Worm (Caenorhabditis elegans): Measurements from ENCODE around the gene cdt-2.
"Not testable (repeated sequence)": the region's sequence is repeated elsewhere in the genome, so short reads cannot be mapped to it uniquely, and the experiment has no call there.

Gene cdt-2

DNA sequence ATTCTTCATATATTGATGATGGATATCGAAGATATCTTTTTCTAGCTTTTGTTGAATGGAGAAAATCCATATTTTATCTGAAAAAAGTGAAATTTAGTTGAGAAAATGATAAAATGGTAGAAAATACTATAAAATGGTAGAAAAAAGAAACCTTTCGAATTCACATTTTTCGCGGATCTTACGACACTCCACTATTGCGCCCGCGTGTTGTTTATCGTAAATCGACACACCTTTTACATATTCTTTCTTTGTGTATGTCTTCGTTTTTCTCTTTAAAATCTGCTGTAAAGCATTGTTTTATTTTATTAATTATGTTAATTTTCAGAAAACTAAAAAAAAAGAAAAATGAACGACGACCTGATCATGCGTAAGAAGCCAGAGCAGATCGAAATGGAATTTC, at the start of gene cdt-2, which contains the start of gene T01C3.2:
Gene cdt-2, minus strand, starts transcription at position 284 of the 400 bp plus-strand sequence.
Gene T01C3.2, plus strand, starts transcription at position 326 of the 400 bp plus-strand sequence.
- TF ChIP-seq unc-62 (GFP tag; optimal IDR thresholded peaks at IDR 0.05): no peak

- TF ChIP-seq unc-62 (GFP tag; optimal IDR thresholded peaks at IDR 0.05): not testable (repeated sequence)
These were observed 45.8 kb upstream of the cdt-2 start, which contains the start of gene melo-3 for ce11 chrV:15036769-15037168. melo-3 (minus strand) TSS chrV:15036869.

- TF ChIP-seq unc-62 (GFP tag; optimal IDR thresholded peaks at IDR 0.05): not testable (repeated sequence)
These were observed 40.4 kb upstream of the cdt-2 start, which contains the start of gene cng-1 for ce11 chrV:15031373-15031772. cng-1 (minus strand) TSS chrV:15031473.

- TF ChIP-seq unc-62 (GFP tag; optimal IDR thresholded peaks at IDR 0.05): no peak
These were observed 38.1 kb upstream of the cdt-2 start, which contains the start of gene F14H8.8 for ce11 chrV:15028896-15029519. F14H8.8 (plus strand) TSS chrV:15029469.

- no peak for TF ChIP-seq unc-62 (GFP tag; optimal IDR thresholded peaks at IDR 0.05)
These were observed 32.6 kb upstream of the cdt-2 start, which contains the start of gene F14H8.4 for ce11 chrV:15023544-15023943. F14H8.4 (plus strand) TSS chrV:15023844.

DNA sequence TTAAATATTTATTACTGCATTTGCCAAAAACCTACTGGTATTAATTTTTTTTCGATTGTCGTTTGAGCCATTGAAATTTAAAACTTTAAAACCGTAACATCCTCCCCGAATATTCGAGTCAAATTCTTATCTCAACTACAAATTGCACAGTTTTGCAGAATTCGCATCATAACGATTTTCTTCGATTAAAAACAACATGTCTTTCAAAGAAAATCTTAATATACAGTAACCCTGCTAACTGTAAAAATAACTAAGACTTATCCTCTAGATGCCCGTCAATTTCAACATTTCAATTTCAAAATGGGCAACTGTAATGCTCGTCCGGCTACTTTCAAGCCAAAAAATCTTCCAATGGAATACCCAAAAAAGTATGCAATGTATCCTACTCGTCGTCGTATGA, 29.8 kb upstream of the cdt-2 start, which contains the start of gene F14H8.5:
Gene F14H8.5, plus strand, starts transcription at position 301 of the 400 bp plus-strand sequence.
- no peak for TF ChIP-seq unc-62 (GFP tag; optimal IDR thresholded peaks at IDR 0.05)

DNA sequence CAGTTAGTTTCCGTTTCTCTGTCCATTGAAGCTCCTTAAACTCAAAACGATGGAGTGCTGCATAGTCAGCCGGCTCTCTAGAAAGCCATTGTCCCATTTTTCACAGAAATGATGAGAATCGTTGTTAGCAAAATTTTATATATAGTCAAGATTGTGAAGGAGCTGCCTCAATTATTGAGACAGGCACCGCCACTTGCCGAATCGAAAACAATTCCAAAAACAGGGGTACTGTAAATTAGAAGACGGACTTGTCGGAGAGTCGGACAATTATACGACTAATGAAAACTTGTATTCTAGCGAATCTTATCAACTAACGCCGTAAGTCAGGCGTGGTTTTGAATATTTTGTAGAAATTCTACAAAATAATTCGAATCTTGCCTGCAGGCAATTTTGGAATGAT, 29.3 kb upstream of the cdt-2 start, which contains the start of gene F14H8.2:
Gene F14H8.2, minus strand, starts transcription at position 101 of the 400 bp plus-strand sequence.
- no peak for TF ChIP-seq unc-62 (GFP tag; optimal IDR thresholded peaks at IDR 0.05)

- TF ChIP-seq unc-62 (GFP tag; optimal IDR thresholded peaks at IDR 0.05): no peak
These were observed 26.0 kb upstream of the cdt-2 start for ce11 chrV:15016795-15017429.

DNA sequence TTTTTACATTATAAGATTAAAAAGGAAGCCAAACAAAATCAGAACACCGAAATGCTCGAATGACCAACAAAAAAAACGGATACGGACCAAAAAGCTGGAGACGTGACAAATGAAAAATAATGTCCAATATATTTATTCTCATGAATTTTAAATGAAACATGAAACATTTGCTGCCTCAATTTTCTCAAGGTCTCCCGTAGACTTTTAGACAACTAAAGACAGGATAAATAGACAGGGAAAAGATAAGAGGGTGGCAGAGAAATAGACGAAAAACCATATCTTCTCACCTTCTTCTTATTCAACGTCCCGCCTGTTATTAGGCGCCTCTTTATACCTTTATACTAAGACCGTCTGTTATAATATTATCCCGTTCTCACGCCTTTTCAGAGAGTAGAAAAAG, 24.9 kb upstream of the cdt-2 start:
- TF ChIP-seq unc-62 (GFP tag; optimal IDR thresholded peaks at IDR 0.05): no peak

DNA sequence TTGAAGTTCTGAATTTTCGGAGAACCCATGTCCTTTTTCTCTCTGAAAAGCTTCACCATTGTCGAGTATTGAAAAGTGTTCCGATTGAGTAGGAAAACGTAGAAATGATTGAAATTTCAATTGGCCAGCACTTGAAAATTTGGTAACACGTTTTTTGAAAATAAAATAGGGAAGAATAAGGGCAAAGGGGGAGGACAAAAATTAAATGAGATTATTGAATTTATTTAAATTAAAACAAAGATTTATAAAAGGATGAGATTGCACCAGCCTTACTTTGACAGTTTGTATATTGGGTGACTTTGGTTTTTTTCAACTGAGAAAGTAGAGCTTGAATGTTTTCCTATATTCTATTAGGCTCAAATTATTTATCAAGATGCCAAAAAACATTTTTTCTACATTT, 23.2 kb upstream of the cdt-2 start, which contains the start of gene obr-2:
Gene obr-2, minus strand, starts transcription at position 101 of the 400 bp plus-strand sequence.
- no peak for TF ChIP-seq unc-62 (GFP tag; optimal IDR thresholded peaks at IDR 0.05)

- no peak for TF ChIP-seq unc-62 (GFP tag; optimal IDR thresholded peaks at IDR 0.05)
These were observed 22.4 kb upstream of the cdt-2 start for ce11 chrV:15013328-15013727.

DNA sequence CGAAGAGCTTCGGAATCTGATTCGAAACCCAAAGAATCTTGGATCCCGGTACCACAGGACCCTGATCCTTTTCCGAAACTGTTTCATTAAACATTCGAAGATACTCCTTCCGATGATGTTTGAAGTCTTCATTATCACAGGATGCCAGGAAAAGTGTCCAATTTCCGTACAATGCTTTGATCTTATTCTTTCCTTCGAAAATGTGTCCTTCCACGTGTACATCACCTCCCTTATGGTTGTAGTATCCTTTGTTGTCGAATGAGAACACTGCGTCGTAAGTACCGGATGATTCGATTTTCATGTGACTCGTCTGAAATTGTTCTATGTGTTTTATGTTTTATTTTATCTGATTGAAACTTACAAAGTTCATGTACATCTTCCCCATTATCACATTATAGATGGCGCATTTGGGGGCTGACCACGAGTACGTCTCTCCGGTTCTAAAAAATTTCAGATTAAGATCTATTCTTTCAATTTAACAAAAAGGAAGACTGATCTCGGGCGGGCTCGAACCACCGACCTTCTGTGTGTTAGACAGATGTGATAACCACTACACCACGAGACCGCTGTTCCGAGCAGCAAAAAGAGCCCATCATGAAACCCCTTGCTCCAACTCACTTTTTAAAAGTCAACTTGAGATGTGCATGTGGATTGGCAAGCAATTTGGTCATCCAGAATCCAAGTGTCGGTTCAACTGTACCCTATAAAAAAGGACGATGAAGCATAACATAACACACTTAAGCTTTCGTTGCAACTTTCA, 21.8 kb upstream of the cdt-2 start:
- no peak for TF ChIP-seq unc-62 (GFP tag; optimal IDR thresholded peaks at IDR 0.05)

- TF ChIP-seq unc-62 (GFP tag; optimal IDR thresholded peaks at IDR 0.05): no peak
These were observed 20.6 kb upstream of the cdt-2 start, which contains the start of gene nmr-2 for ce11 chrV:15011560-15011959. nmr-2 (minus strand) TSS chrV:15011660.

DNA sequence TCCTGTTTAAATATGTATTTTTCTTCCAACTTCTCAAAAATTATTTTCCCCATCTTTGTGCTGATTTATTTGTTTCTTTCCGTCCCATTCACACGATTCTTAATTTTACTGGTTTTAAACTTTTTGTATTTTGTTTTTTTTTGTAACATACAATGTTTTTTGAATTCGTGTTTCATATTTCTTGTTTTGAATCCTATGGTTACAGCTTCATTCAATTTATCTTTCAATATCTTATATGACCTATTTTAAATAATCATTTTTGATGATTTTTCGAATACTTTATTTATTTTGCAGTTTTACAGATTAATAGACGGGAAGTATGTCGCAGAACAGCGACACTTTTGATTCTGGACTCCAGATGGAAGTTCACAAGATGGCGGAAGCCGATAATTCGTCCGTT, 13.9 kb upstream of the cdt-2 start, which contains the start of gene hrde-2:
Gene hrde-2, plus strand, starts transcription at position 301 of the 400 bp plus-strand sequence.
- no peak for TF ChIP-seq unc-62 (GFP tag; optimal IDR thresholded peaks at IDR 0.05)

- no peak for TF ChIP-seq unc-62 (GFP tag; optimal IDR thresholded peaks at IDR 0.05)
These were observed 11.3 kb upstream of the cdt-2 start, which contains the start of the genes fib-1 and mut-15 for ce11 chrV:15002184-15002690. fib-1 (minus strand) TSS chrV:15002223. mut-15 (plus strand) TSS chrV:15002543.
